Worm (Caenorhabditis elegans): ENCODE results near the gene F28C6.10.

DNA sequence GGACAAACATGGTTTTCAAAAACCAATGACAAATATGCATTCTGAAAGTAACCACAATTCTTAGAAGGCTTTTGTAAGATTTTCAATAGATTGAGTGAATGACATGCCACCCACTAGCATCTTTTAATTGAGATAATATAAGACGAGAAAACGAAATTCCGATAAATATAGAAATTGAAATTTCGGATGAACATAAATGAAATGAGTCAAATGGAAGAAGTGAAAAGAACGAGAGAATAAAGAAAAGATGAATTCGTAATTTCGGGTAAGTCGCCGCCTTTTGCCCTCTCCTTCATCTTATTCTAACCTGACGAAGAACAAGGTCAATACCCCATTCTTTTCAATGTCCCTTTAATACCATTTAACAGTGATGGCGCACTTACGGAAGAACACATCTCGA, 34.6 kb downstream of the F28C6.10 start:
- TF ChIP-seq nhr-85 (tag) (no peak), lin-39 (tag; optimal IDR thresholded peaks at IDR 0.05) (no peak), aha-1 (tag; optimal IDR thresholded peaks at IDR 0.05) (no peak), ama-1 (optimal IDR thresholded peaks at IDR 0.05) (no peak)
